Worm (Caenorhabditis elegans): ENCODE measurements around the gene Y73B6BL.22.

- TF ChIP-seq W03F9.2 (tag; optimal IDR thresholded peaks at IDR 0.05) (no peak), him-1 (tag; optimal IDR thresholded peaks at IDR 0.05) (no peak), dao-5 (tag; optimal IDR thresholded peaks at IDR 0.05) (no peak)
Measured at ce11 chrIV:6421183-6421635, 4.8 kb upstream of the Y73B6BL.22 start, which contains the start of gene puf-11.

Data from whole organism, L4/young adult.